Fruit fly (Drosophila melanogaster): ENCODE data around the gene loj.

DNA sequence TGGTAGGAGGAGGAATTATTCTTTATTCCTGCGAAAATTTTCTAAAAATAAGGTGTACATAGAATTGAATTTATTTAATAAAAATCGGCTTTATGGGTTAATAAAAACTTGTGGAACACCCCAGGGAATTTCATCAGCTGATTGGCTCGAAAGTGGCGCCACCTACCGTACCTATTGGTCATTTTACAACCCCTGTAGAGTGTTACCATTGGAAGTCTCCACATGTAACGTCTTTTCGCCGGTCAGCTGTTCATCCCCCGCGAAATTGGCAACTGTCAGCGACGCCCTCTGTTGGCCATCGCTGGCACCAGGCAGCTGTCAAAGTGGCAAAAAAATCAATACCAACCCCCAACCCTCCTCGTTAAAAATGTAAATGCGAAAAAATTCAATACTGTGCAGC, 12.2 kb upstream of the loj start, which contains the start of gene CG13293:
- TF ChIP-seq Hr39 (GFP tag; optimal IDR thresholded peaks at IDR 0.05) (no peak), CG10669 (GFP tag; optimal IDR thresholded peaks at IDR 0.05) (no peak), cyc (GFP tag; optimal IDR thresholded peaks at IDR 0.05) (no peak), dac (GFP tag; optimal IDR thresholded peaks at IDR 0.05) (no peak), CG6854 (GFP tag; optimal IDR thresholded peaks at IDR 0.05) (no peak), Lpt (GFP tag; optimal IDR thresholded peaks at IDR 0.05) (no peak), CG16779 (tag; optimal IDR thresholded peaks at IDR 0.05) (no peak), CG15336 (GFP tag; IDR thresholded peaks at IDR 0.05) (no peak), lz (GFP tag; optimal IDR thresholded peaks at IDR 0.05) (no peak)
